Worm (Caenorhabditis elegans): ENCODE data around the gene fnip-2.
"Not testable (repeated sequence)": the region's sequence is repeated elsewhere in the genome, so short reads cannot be mapped to it uniquely, and the experiment has no call there.

ce11 chrIV:2233222-2233621, 10.6 kb downstream of the fnip-2 start:
- not testable (repeated sequence) for TF ChIP-seq hlh-30 (tag; optimal IDR thresholded peaks at IDR 0.05; ENCODE audit: insufficient read depth); elt-4 (tag; optimal IDR thresholded peaks at IDR 0.05); pha-4 (tag; optimal IDR thresholded peaks at IDR 0.05)

Data from whole organism, late embryonic.